Worm (Caenorhabditis elegans) whole organism, late embryonic: ENCODE results near the gene nhr-60.

Experiments used
- F13H6.1 ChIP-seq: sonication (generic microtip); optimal IDR thresholded peaks from 2 replicates; lab custom pipeline; 2016; ENCODE audit warnings: missing genetic modification characterization, missing compliant biosample characterization
- T23F11.4 ChIP-seq: fragments of 200-800 bp; sonication (Bioruptor generic); optimal IDR thresholded peaks from 2 replicates; lab custom pipeline; 2018; ENCODE audit warnings: mild to moderate bottlenecking, missing genetic modification characterization, missing compliant biosample characterization
- Y22D7AL.16 ChIP-seq: sonication (generic microtip); optimal IDR thresholded peaks from 2 replicates; lab custom pipeline; 2016; ENCODE audit warnings: missing genetic modification characterization, missing compliant biosample characterization
- ahr-1 ChIP-seq: sonication (generic microtip); optimal IDR thresholded peaks from 2 replicates; lab custom pipeline; 2016; ENCODE audit warnings: missing genetic modification characterization, missing compliant biosample characterization
- ama-1 ChIP-seq: fragments of 150-350 bp; optimal IDR thresholded peaks from 2 replicates; lab custom pipeline; 2014
- ceh-18 ChIP-seq: sonication (generic microtip); optimal IDR thresholded peaks from 2 replicates; lab custom pipeline; 2016; ENCODE audit warnings: missing genetic modification characterization, missing compliant biosample characterization
- ceh-22 ChIP-seq: sonication (generic microtip); optimal IDR thresholded peaks from 2 replicates; lab custom pipeline; 2017; ENCODE audit warnings: missing biosample characterization, missing genetic modification characterization
- ceh-24 ChIP-seq: sonication (generic microtip); optimal IDR thresholded peaks from 2 replicates; lab custom pipeline; 2016; ENCODE audit warnings: mild to moderate bottlenecking, missing genetic modification characterization, missing compliant biosample characterization
- ceh-45 ChIP-seq: fragments of 200-800 bp; sonication (Bioruptor generic); IDR thresholded peaks from 2 replicates; pipeline ENCODE4 v1.3.6; 2022; ENCODE audit warnings: missing genetic modification reagents, missing genetic modification characterization, missing compliant biosample characterization
- ceh-48 ChIP-seq: sonication (generic microtip); optimal IDR thresholded peaks from 2 replicates; lab custom pipeline; 2016; ENCODE audit warnings: missing genetic modification characterization, inconsistent platforms, missing compliant biosample characterization
- ceh-6 ChIP-seq: fragments of 200-800 bp; sonication (Bioruptor generic); optimal IDR thresholded peaks from 2 replicates; lab custom pipeline; 2018; ENCODE audit warnings: mild to moderate bottlenecking, missing genetic modification characterization, missing compliant biosample characterization
- ceh-9 ChIP-seq: sonication (generic microtip); optimal IDR thresholded peaks from 2 replicates; lab custom pipeline; 2016; ENCODE audit warnings: mild to moderate bottlenecking, missing genetic modification characterization, inconsistent platforms, missing compliant biosample characterization
- che-1 ChIP-seq: sonication (generic microtip); optimal IDR thresholded peaks from 2 replicates; lab custom pipeline; 2016; ENCODE audit warnings: mild to moderate bottlenecking, missing genetic modification characterization, missing compliant biosample characterization
- dmd-4 ChIP-seq: sonication (generic microtip); optimal IDR thresholded peaks from 2 replicates; lab custom pipeline; 2016; ENCODE audit warnings: borderline replicate concordance, missing genetic modification characterization, missing compliant biosample characterization
- dve-1 ChIP-seq: sonication (generic microtip); optimal IDR thresholded peaks from 2 replicates; lab custom pipeline; 2017; ENCODE audit warnings: antibody characterized with exemption, mild to moderate bottlenecking, missing genetic modification characterization, missing compliant biosample characterization
- elt-4 ChIP-seq: sonication (generic microtip); optimal IDR thresholded peaks from 2 replicates; lab custom pipeline; 2016; ENCODE audit warnings: missing genetic modification characterization, missing compliant biosample characterization
- ets-4 ChIP-seq: sonication (generic microtip); optimal IDR thresholded peaks from 2 replicates; lab custom pipeline; 2016; ENCODE audit warnings: missing genetic modification characterization, missing compliant biosample characterization
- fax-1 ChIP-seq: sonication (generic microtip); optimal IDR thresholded peaks from 2 replicates; lab custom pipeline; 2016; ENCODE audit warnings: missing genotype, missing genetic modification characterization, missing compliant biosample characterization
- fkh-10 ChIP-seq: fragments of 150-350 bp; optimal IDR thresholded peaks from 2 replicates; lab custom pipeline; 2014; ENCODE audit warnings: missing biosample characterization, missing genetic modification reagents, missing genetic modification characterization
- fkh-6 ChIP-seq: sonication (generic microtip); optimal IDR thresholded peaks from 2 replicates; lab custom pipeline; 2016; ENCODE audit warnings: missing genetic modification characterization, missing compliant biosample characterization
- hlh-13 ChIP-seq: fragments of 200-800 bp; sonication (Bioruptor generic); optimal IDR thresholded peaks from 2 replicates; lab custom pipeline; 2018; ENCODE audit warnings: mild to moderate bottlenecking, missing genetic modification characterization, missing compliant biosample characterization
- hlh-30 ChIP-seq: sonication (generic microtip); optimal IDR thresholded peaks from 2 replicates; lab custom pipeline; 2017; ENCODE audit warnings: antibody characterized with exemption, missing genetic modification characterization, missing compliant biosample characterization; ENCODE audit not compliant: insufficient read depth
- hlh-8 ChIP-seq: sonication (generic microtip); optimal IDR thresholded peaks from 2 replicates; lab custom pipeline; 2016; ENCODE audit warnings: missing genotype, missing genetic modification characterization, missing compliant biosample characterization
- lim-6 ChIP-seq: sonication (generic microtip); optimal IDR thresholded peaks from 2 replicates; lab custom pipeline; 2016; ENCODE audit warnings: missing genetic modification characterization, missing compliant biosample characterization
- lin-11 ChIP-seq: fragments of 200-800 bp; sonication (Bioruptor generic); optimal IDR thresholded peaks from 2 replicates; lab custom pipeline; 2018; ENCODE audit warnings: mild to moderate bottlenecking, missing genetic modification characterization, missing compliant biosample characterization
- mec-3 ChIP-seq: sonication (generic microtip); optimal IDR thresholded peaks from 2 replicates; lab custom pipeline; 2016; ENCODE audit warnings: borderline replicate concordance, missing genetic modification characterization, missing compliant biosample characterization
- nfya-1 ChIP-seq: sonication (generic microtip); optimal IDR thresholded peaks from 2 replicates; lab custom pipeline; 2017; ENCODE audit warnings: missing genetic modification characterization, mild to moderate bottlenecking, missing compliant biosample characterization, antibody characterized with exemption, moderate library complexity
- nhr-232 ChIP-seq: sonication (generic microtip); optimal IDR thresholded peaks from 2 replicates; lab custom pipeline; 2016; ENCODE audit warnings: missing genetic modification characterization, missing compliant biosample characterization
- npax-4 ChIP-seq: sonication (generic microtip); optimal IDR thresholded peaks from 2 replicates; lab custom pipeline; 2016; ENCODE audit warnings: missing genetic modification characterization, missing compliant biosample characterization
- pha-4 ChIP-seq: fragments of 150-350 bp; optimal IDR thresholded peaks from 2 replicates; lab custom pipeline; 2018; ENCODE audit warnings: missing biosample characterization, missing genetic modification reagents, missing genetic modification characterization
- pqm-1 ChIP-seq: sonication (generic microtip); optimal IDR thresholded peaks from 2 replicates; lab custom pipeline; 2016; ENCODE audit warnings: missing genetic modification characterization, missing compliant biosample characterization
- pros-1 ChIP-seq: fragments of 150-350 bp; optimal IDR thresholded peaks from 2 replicates; lab custom pipeline; 2014; ENCODE audit warnings: missing biosample characterization, missing genetic modification reagents, missing genetic modification characterization
- ref-2 ChIP-seq: sonication (generic microtip); optimal IDR thresholded peaks from 2 replicates; lab custom pipeline; 2016; ENCODE audit warnings: missing genetic modification characterization, missing compliant biosample characterization
- rnt-1 ChIP-seq: sonication (generic microtip); optimal IDR thresholded peaks from 2 replicates; lab custom pipeline; 2016; ENCODE audit warnings: missing genetic modification characterization, missing compliant biosample characterization
- sdc-2 ChIP-seq: sonication (generic microtip); optimal IDR thresholded peaks from 2 replicates; lab custom pipeline; 2016; ENCODE audit warnings: missing genotype, missing genetic modification characterization, missing compliant biosample characterization
- sox-2 ChIP-seq: fragments of 200-800 bp; sonication (Bioruptor generic); IDR thresholded peaks from 2 replicates; pipeline ENCODE4 v1.3.6; 2022; ENCODE audit warnings: missing genetic modification reagents, missing genetic modification characterization, missing compliant biosample characterization
- sox-4 ChIP-seq: sonication (generic microtip); optimal IDR thresholded peaks from 2 replicates; lab custom pipeline; 2017; ENCODE audit warnings: mild to moderate bottlenecking, missing genetic modification characterization, inconsistent platforms, missing compliant biosample characterization
- syd-9 ChIP-seq: sonication (generic microtip); optimal IDR thresholded peaks from 2 replicates; lab custom pipeline; 2016; ENCODE audit warnings: mild to moderate bottlenecking, missing genetic modification characterization, moderate library complexity, missing compliant biosample characterization
- tbx-2 ChIP-seq: sonication (generic microtip); optimal IDR thresholded peaks from 2 replicates; lab custom pipeline; 2016; ENCODE audit warnings: missing genetic modification characterization, missing compliant biosample characterization
- unc-3 ChIP-seq, 2 experiments: fragments of 200-800 bp in 1 of 2; sonication (Bioruptor generic) in 1 of 2; sonication (generic microtip) in 1 of 2; conservative IDR thresholded peaks in 1 of 2; optimal IDR thresholded peaks in 1 of 2; 2 replicates each; pipeline versions ENCODE4 v1.3.6 to Lab custom; 2016 to 2022; ENCODE audit warnings: missing compliant biosample characterization in 2 of 2, missing genetic modification characterization in 2 of 2, missing genetic modification reagents in 1 of 2
- unc-42 ChIP-seq: sonication (generic microtip); optimal IDR thresholded peaks from 2 replicates; lab custom pipeline; 2016; ENCODE audit warnings: missing genotype, missing genetic modification characterization, missing compliant biosample characterization
- unc-86 ChIP-seq: sonication (generic microtip); optimal IDR thresholded peaks from 2 replicates; lab custom pipeline; 2016; ENCODE audit warnings: missing genetic modification characterization, missing compliant biosample characterization

The nhr-60 gene

DNA sequence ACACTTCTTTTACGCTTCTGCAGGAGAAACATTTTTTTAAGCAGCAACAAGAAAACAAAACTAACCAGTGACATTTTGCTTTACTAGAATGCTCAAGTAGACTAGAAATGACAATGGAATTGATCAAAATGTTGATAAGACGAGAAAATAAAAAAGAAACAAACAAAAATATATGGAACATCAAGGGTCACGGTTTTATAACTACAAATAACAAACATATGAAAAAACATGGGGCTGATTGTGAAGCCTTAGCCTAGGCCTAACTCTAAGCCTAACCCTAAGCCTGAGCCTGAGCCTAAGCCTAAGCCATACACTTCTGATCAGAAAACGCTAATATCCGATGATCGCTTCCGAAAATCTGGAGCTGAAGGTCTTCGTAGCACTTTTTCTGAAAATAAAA is 42.6 kb downstream of the nhr-60 start, which contains the start of gene Y6E2A.10:
Gene Y6E2A.10, minus strand, starts transcription at position 101 of the 400 bp plus-strand sequence.
- TF ChIP-seq ahr-1 (no peak), sox-4 (no peak), che-1 (tag; lab: Kevin White, UChicago) (no peak), dve-1 (tag; lab: Kevin White, UChicago) (no peak), ets-4 (tag; lab: Kevin White, UChicago) (no peak)

DNA sequence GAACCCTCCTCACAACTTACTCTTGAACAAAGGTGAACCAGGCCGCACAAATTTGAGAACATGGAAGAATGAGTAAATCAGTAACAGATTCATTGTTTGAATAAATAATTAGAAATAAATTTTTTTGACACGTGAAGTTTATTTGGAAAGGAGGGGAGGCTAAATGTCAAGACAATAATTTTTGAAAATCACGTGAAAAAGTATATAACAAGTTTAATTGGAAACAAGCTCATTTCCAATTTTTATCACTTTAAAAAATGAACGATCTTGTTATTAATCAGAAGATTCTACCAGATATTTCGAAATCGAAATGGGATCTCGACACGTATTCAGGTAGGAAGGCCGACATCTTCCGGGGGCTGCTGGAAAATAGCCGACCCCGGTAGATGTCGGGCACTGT is 46.4 kb downstream of the nhr-60 start, which contains the start of the genes irld-57 and sfxn-1.3:
Gene irld-57, minus strand, starts transcription at position 101 of the 400 bp plus-strand sequence.
Gene sfxn-1.3, plus strand, starts transcription at position 232 of the 400 bp plus-strand sequence.
- no peak for TF ChIP-seq hlh-8 (tag; lab: Kevin White, UChicago)
- no peak for TF ChIP-seq unc-86
- TF ChIP-seq hlh-13: no peak
- TF ChIP-seq ceh-22: no peak
- TF ChIP-seq pqm-1 (tag; lab: Kevin White, UChicago): no peak
- no peak for TF ChIP-seq dmd-4 (tag; lab: Kevin White, UChicago)
- no peak for TF ChIP-seq ceh-6 (GFP tag; lab: Kevin White, UChicago)
- TF ChIP-seq ets-4 (tag; lab: Kevin White, UChicago): no peak
- TF ChIP-seq unc-3 (GFP tag; conservative IDR thresholded peaks at IDR 0.05; lab: Robert Waterston, UW): no peak
- no peak for TF ChIP-seq unc-3 (tag; optimal IDR thresholded peaks at IDR 0.05; lab: Kevin White, UChicago)
- no peak for TF ChIP-seq T23F11.4 (GFP tag; lab: Kevin White, UChicago)
- no peak for TF ChIP-seq elt-4 (tag; lab: Kevin White, UChicago)
- TF ChIP-seq fkh-10: no peak
- no peak for TF ChIP-seq nfya-1 (tag; lab: Kevin White, UChicago)
- TF ChIP-seq rnt-1 (tag; lab: Kevin White, UChicago): no peak
- no peak for TF ChIP-seq pha-4
- TF ChIP-seq ceh-45 (GFP tag; lab: Robert Waterston, UW): no peak
- no peak for TF ChIP-seq fax-1 (tag; lab: Kevin White, UChicago)
- no peak for TF ChIP-seq npax-4 (tag; lab: Kevin White, UChicago)
- no peak for TF ChIP-seq che-1 (tag; lab: Kevin White, UChicago)

DNA sequence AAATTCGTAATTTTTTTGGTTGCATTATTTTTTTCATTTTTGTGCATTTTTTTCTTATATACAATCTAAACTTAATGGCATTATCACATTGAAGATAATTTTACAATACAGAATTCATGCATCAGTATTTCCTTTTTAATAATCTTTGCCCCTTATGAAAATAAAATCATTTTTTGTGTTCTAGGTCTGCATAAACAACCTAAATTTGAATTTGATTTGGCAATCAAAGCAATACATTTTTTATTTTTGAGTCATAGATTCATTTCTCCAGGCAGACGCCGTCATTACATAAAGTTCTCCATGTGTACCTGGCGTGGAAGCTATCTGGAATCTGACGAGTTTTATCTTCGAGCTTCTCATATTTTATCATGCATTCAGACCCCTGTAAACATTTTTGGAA is 51.2 kb downstream of the nhr-60 start, which contains the start of gene srh-140:
Gene srh-140, plus strand, starts transcription at position 301 of the 400 bp plus-strand sequence.
- TF ChIP-seq dmd-4 (tag; lab: Kevin White, UChicago): no peak
- no peak for TF ChIP-seq unc-3 (GFP tag; conservative IDR thresholded peaks at IDR 0.05; lab: Robert Waterston, UW)
- TF ChIP-seq unc-3 (tag; optimal IDR thresholded peaks at IDR 0.05; lab: Kevin White, UChicago): no peak
- TF ChIP-seq ama-1 (lab: Kevin White, UChicago): no peak
- no peak for TF ChIP-seq che-1 (tag; lab: Kevin White, UChicago)
- no peak for TF ChIP-seq ceh-6 (GFP tag; lab: Kevin White, UChicago)
- no peak for TF ChIP-seq tbx-2
- TF ChIP-seq mec-3: no peak
- TF ChIP-seq F13H6.1 (tag; lab: Kevin White, UChicago): no peak
- no peak for TF ChIP-seq sdc-2 (tag; lab: Kevin White, UChicago)
- no peak for TF ChIP-seq ceh-45 (GFP tag; lab: Robert Waterston, UW)
- no peak for TF ChIP-seq T23F11.4 (GFP tag; lab: Kevin White, UChicago)
- TF ChIP-seq ceh-18 (tag; lab: Kevin White, UChicago): no peak
- no peak for TF ChIP-seq dve-1 (tag; lab: Kevin White, UChicago)
- TF ChIP-seq ref-2: no peak
- TF ChIP-seq lin-11 (tag; lab: Kevin White, UChicago): no peak
- no peak for TF ChIP-seq sox-2
- TF ChIP-seq nhr-232: no peak
- TF ChIP-seq unc-86: no peak

DNA sequence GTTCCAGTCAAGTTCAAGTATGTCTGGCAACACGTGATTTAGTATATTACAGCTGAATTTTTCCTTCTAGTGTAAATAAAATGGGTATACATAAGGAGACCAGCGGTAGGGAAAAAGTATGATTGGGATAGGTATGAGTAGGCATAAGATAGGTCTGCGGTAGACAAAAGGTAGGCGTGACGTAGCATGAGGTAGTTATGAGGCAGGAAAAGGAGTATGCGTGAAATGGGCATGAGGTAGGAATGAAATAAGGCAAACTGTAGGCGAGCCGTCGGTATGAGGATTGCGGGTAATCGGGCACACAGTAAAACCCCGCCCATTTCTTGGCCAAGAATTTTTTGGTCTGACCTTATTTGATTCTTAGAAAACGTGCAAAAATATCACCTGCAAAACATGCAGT is 51.6 kb downstream of the nhr-60 start:
- TF ChIP-seq unc-42 (tag; lab: Kevin White, UChicago) (no peak), lim-6 (tag; lab: Kevin White, UChicago) (no peak), lin-11 (tag; lab: Kevin White, UChicago) (no peak), fkh-6 (tag; lab: Kevin White, UChicago) (no peak), sox-4 (no peak), syd-9 (tag; lab: Kevin White, UChicago) (no peak), che-1 (tag; lab: Kevin White, UChicago) (no peak), pros-1 (tag; lab: Kevin White, UChicago) (no peak), rnt-1 (tag; lab: Kevin White, UChicago) (no peak), elt-4 (tag; lab: Kevin White, UChicago) (no peak), ceh-24 (tag; lab: Kevin White, UChicago) (no peak), nfya-1 (tag; lab: Kevin White, UChicago) (no peak), Y22D7AL.16 (no peak), ceh-9 (tag; lab: Kevin White, UChicago) (no peak), hlh-13 (no peak), hlh-30 (tag; lab: Kevin White, UChicago) (no peak), ceh-48 (tag; lab: Kevin White, UChicago) (no peak), F13H6.1 (tag; lab: Kevin White, UChicago) (no peak), ref-2 (no peak)
- TF ChIP-seq, all 69 proteins: peak for 0
